Worm (Caenorhabditis elegans) whole organism, L1 larva: ENCODE results near the gene frpr-6.

Source experiments
- C16A3.4 ChIP-seq: fragments of 150-350 bp; optimal IDR thresholded peaks from 2 replicates; lab custom pipeline; 2014; ENCODE audit warnings: missing biosample characterization, missing genetic modification characterization
- Y116A8C.19 ChIP-seq: sonication (generic microtip); optimal IDR thresholded peaks from 2 replicates; lab custom pipeline; 2016; ENCODE audit warnings: missing compliant biosample characterization, missing genetic modification characterization, borderline replicate concordance
- alr-1 ChIP-seq: fragments of 200-800 bp; sonication (Bioruptor generic); optimal IDR thresholded peaks from 2 replicates; lab custom pipeline; 2018; ENCODE audit warnings: borderline replicate concordance, mild to moderate bottlenecking, missing genetic modification characterization, missing compliant biosample characterization
- ama-1 ChIP-seq: fragments of 150-350 bp; optimal IDR thresholded peaks from 2 replicates; lab custom pipeline; 2014
- ceh-82 ChIP-seq, 3 experiments: fragments of 150-350 bp in 1 of 3; sonication (generic microtip) in 2 of 3; optimal IDR thresholded peaks; 2 replicates each; lab custom pipeline; 2014 to 2017; ENCODE audit warnings: missing biosample characterization in 3 of 3, missing genetic modification characterization in 3 of 3
- ceh-88 ChIP-seq: fragments of 200-800 bp; sonication (Bioruptor generic); IDR thresholded peaks from 2 replicates; pipeline ENCODE4 v1.3.6; 2022; ENCODE audit warnings: missing genetic modification characterization, missing compliant biosample characterization
- ceh-90 ChIP-seq: sonication (generic microtip); optimal IDR thresholded peaks from 2 replicates; lab custom pipeline; 2016; ENCODE audit warnings: missing genetic modification characterization, missing compliant biosample characterization
- dpl-1 ChIP-seq, 3 experiments: fragments of 150-350 bp in 2 of 3; sonication (generic microtip) in 1 of 3; optimal IDR thresholded peaks; 2 replicates each; lab custom pipeline; 2014 to 2017; ENCODE audit warnings: missing biosample characterization in 3 of 3, missing genetic modification characterization in 3 of 3, missing genetic modification reagents in 3 of 3
- egl-27 ChIP-seq, 2 experiments: fragments of 150-350 bp in 1 of 2; sonication (generic microtip); optimal IDR thresholded peaks; 3 replicates each; lab custom pipeline; 2017 to 2018; ENCODE audit warnings: missing biosample characterization in 2 of 2, missing genetic modification characterization in 2 of 2, missing genetic modification reagents in 2 of 2
- elt-2 ChIP-seq: sonication (generic microtip); optimal IDR thresholded peaks from 2 replicates; lab custom pipeline; 2016; ENCODE audit warnings: missing genetic modification characterization, mild to moderate bottlenecking, inconsistent platforms, missing compliant biosample characterization, missing genetic modification reagents
- fkh-4 ChIP-seq: sonication (generic microtip); optimal IDR thresholded peaks from 2 replicates; lab custom pipeline; 2016; ENCODE audit warnings: missing compliant biosample characterization, missing genetic modification characterization, borderline replicate concordance
- fkh-8 ChIP-seq: sonication (generic microtip); optimal IDR thresholded peaks from 2 replicates; lab custom pipeline; 2016; ENCODE audit warnings: mild to moderate bottlenecking, missing genetic modification characterization, missing compliant biosample characterization
- fos-1 ChIP-seq: fragments of 150-350 bp; optimal IDR thresholded peaks from 2 replicates; lab custom pipeline; 2014; ENCODE audit warnings: missing biosample characterization, missing genetic modification characterization
- hlh-17 ChIP-seq: fragments of 200-800 bp; sonication (Bioruptor generic); optimal IDR thresholded peaks from 2 replicates; lab custom pipeline; 2018; ENCODE audit warnings: missing genetic modification characterization, mild to moderate bottlenecking, missing compliant biosample characterization, moderate library complexity, borderline replicate concordance
- hlh-4 ChIP-seq: sonication (generic microtip); optimal IDR thresholded peaks from 2 replicates; lab custom pipeline; 2016; ENCODE audit warnings: mild to moderate bottlenecking, missing genetic modification characterization, missing compliant biosample characterization
- irx-1 ChIP-seq: sonication (generic microtip); optimal IDR thresholded peaks from 2 replicates; lab custom pipeline; 2016; ENCODE audit warnings: missing genetic modification characterization, missing compliant biosample characterization
- isw-1 ChIP-seq: fragments of 200-800 bp; sonication (Bioruptor generic); IDR thresholded peaks from 2 replicates; pipeline ENCODE4 v1.3.6; 2022; ENCODE audit warnings: missing genetic modification characterization, missing compliant biosample characterization
- jun-1 ChIP-seq: fragments of 150-350 bp; optimal IDR thresholded peaks from 2 replicates; lab custom pipeline; 2014; ENCODE audit warnings: missing biosample characterization, missing genetic modification reagents, missing genetic modification characterization
- lin-13 ChIP-seq: fragments of 150-350 bp; optimal IDR thresholded peaks from 2 replicates; lab custom pipeline; 2014; ENCODE audit warnings: missing biosample characterization, missing genetic modification reagents, missing genetic modification characterization
- lin-35 ChIP-seq, 2 experiments: fragments of 150-350 bp; optimal IDR thresholded peaks; 2 replicates each; lab custom pipeline; 2014; ENCODE audit warnings: missing biosample characterization in 2 of 2, missing genetic modification characterization in 2 of 2, missing genetic modification reagents in 2 of 2
- lir-3 ChIP-seq: sonication (generic microtip); optimal IDR thresholded peaks from 2 replicates; lab custom pipeline; 2016; ENCODE audit warnings: mild to moderate bottlenecking, missing genetic modification characterization, moderate library complexity, missing compliant biosample characterization; ENCODE audit not compliant: poor library complexity
- lsy-2 ChIP-seq, 2 experiments: fragments of 150-350 bp; optimal IDR thresholded peaks; 2 replicates each; lab custom pipeline; 2014; ENCODE audit warnings: missing biosample characterization in 2 of 2, missing genetic modification characterization in 2 of 2
- mab-9 ChIP-seq: fragments of 200-800 bp; sonication (Bioruptor generic); IDR thresholded peaks from 2 replicates; pipeline ENCODE4 v1.3.6; 2022; ENCODE audit warnings: missing genetic modification reagents, missing genetic modification characterization, missing compliant biosample characterization
- mdl-1 ChIP-seq, 2 experiments: fragments of 150-350 bp; optimal IDR thresholded peaks; 2 replicates each; lab custom pipeline; 2014 to 2017; ENCODE audit warnings: missing biosample characterization in 2 of 2, missing genetic modification characterization in 2 of 2, inconsistent platforms in 1 of 2
- mef-2 ChIP-seq: fragments of 150-350 bp; optimal IDR thresholded peaks from 2 replicates; lab custom pipeline; 2014; ENCODE audit warnings: missing biosample characterization, missing genetic modification characterization
- mep-1 ChIP-seq: fragments of 150-350 bp; optimal IDR thresholded peaks from 2 replicates; lab custom pipeline; 2014; ENCODE audit warnings: missing biosample characterization, missing genetic modification characterization
- nhr-11 ChIP-seq: fragments of 150-350 bp; optimal IDR thresholded peaks from 2 replicates; lab custom pipeline; 2014; ENCODE audit warnings: missing biosample characterization, missing genetic modification characterization
- nhr-19 ChIP-seq: fragments of 200-800 bp; sonication (Bioruptor generic); conservative IDR thresholded peaks from 2 replicates; pipeline ENCODE4 v1.3.6; 2022; ENCODE audit warnings: missing genetic modification characterization, missing compliant biosample characterization
- nhr-28 ChIP-seq: fragments of 150-350 bp; optimal IDR thresholded peaks from 2 replicates; lab custom pipeline; 2014; ENCODE audit warnings: missing biosample characterization, missing genetic modification characterization
- nhr-47 ChIP-seq: sonication (generic microtip); optimal IDR thresholded peaks from 2 replicates; lab custom pipeline; 2016; ENCODE audit warnings: mild to moderate bottlenecking, missing genetic modification characterization, moderate library complexity, missing compliant biosample characterization
- nhr-71 ChIP-seq: sonication (generic microtip); optimal IDR thresholded peaks from 2 replicates; lab custom pipeline; 2016; ENCODE audit warnings: mild to moderate bottlenecking, missing genetic modification characterization, moderate library complexity, missing compliant biosample characterization
- nhr-84 ChIP-seq: sonication (generic microtip); optimal IDR thresholded peaks from 2 replicates; lab custom pipeline; 2017; ENCODE audit warnings: missing biosample characterization, missing genetic modification characterization
- pag-3 ChIP-seq: sonication (generic microtip); optimal IDR thresholded peaks from 2 replicates; lab custom pipeline; 2017; ENCODE audit warnings: missing genetic modification characterization, mild to moderate bottlenecking, missing compliant biosample characterization, antibody characterized with exemption, borderline replicate concordance; ENCODE audit not compliant: insufficient read depth
- pax-3 ChIP-seq: fragments of 200-800 bp; sonication (Bioruptor generic); optimal IDR thresholded peaks from 2 replicates; lab custom pipeline; 2018; ENCODE audit warnings: mild to moderate bottlenecking, missing genetic modification characterization, moderate library complexity, missing compliant biosample characterization
- rnt-1 ChIP-seq: sonication (generic microtip); optimal IDR thresholded peaks from 2 replicates; lab custom pipeline; 2016; ENCODE audit warnings: mild to moderate bottlenecking, missing genetic modification characterization, moderate library complexity, missing compliant biosample characterization
- skn-1 ChIP-seq: fragments of 150-350 bp; optimal IDR thresholded peaks from 2 replicates; lab custom pipeline; 2014; ENCODE audit warnings: missing biosample characterization, missing genetic modification characterization
- snpc-4 ChIP-seq: fragments of 150-350 bp; optimal IDR thresholded peaks from 2 replicates; lab custom pipeline; 2014; ENCODE audit warnings: missing biosample characterization, missing genetic modification characterization
- sup-37 ChIP-seq: fragments of 200-800 bp; sonication (Bioruptor generic); optimal IDR thresholded peaks from 2 replicates; lab custom pipeline; 2018; ENCODE audit warnings: mild to moderate bottlenecking, missing genetic modification characterization, missing compliant biosample characterization
- swsn-7 ChIP-seq: sonication (generic microtip); optimal IDR thresholded peaks from 2 replicates; lab custom pipeline; 2016; ENCODE audit warnings: missing genetic modification characterization, missing compliant biosample characterization
- tbx-2 ChIP-seq: sonication (generic microtip); optimal IDR thresholded peaks from 2 replicates; lab custom pipeline; 2016; ENCODE audit warnings: missing genetic modification characterization, missing compliant biosample characterization
- unc-30 ChIP-seq: sonication (generic microtip); optimal IDR thresholded peaks from 2 replicates; lab custom pipeline; 2017; ENCODE audit warnings: missing biosample characterization, missing genetic modification characterization
- vab-15 ChIP-seq: sonication (generic microtip); optimal IDR thresholded peaks from 2 replicates; lab custom pipeline; 2017; ENCODE audit warnings: missing genotype, mild to moderate bottlenecking, missing genetic modification characterization, missing compliant biosample characterization
- zag-1 ChIP-seq: fragments of 150-350 bp; optimal IDR thresholded peaks from 2 replicates; lab custom pipeline; 2014; ENCODE audit warnings: missing biosample characterization, missing genetic modification characterization
- zip-4 ChIP-seq: fragments of 200-800 bp; sonication (Bioruptor generic); optimal IDR thresholded peaks from 2 replicates; lab custom pipeline; 2018; ENCODE audit warnings: mild to moderate bottlenecking, missing genetic modification characterization, moderate library complexity, missing compliant biosample characterization
- ztf-4 ChIP-seq: fragments of 150-350 bp; optimal IDR thresholded peaks from 2 replicates; lab custom pipeline; 2014; ENCODE audit warnings: missing biosample characterization, missing genetic modification characterization

The frpr-6 gene

DNA sequence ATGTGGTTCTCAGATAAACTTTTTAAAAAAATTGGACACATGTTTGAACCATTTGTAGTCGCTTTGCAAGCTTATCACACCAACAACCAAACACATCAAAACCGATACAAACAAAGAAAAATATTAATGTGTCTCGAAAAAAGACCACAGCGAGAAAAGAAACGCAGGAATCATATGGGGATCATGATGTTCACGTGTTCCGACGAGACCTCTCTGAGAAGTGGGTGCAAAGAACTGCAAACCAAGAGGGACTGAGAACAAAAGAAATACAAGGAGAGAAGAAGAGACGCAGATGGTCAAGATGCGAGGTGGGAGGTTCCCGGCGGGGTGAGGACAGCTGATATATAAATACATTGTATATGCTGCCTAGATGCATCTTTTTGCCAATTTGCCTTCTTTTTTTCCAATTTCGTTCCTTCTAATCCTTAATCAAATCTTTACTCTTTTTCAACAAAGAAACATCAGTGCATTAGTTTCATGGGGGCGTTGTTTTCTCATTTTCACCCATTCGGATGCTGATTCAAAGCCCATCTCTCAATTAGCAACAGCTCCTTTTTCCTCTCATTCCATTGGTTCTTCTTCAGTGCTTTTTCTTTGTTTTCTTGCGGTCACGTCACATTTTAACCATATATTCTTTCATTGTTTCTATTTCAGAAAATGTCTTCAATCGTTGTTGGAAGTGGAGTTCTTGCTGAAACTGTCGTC lies 5.2 kb downstream of the frpr-6 start, which contains the start of gene F21C10.10 (continued):
- TF ChIP-seq zag-1 (tag; lab: Kevin White, UChicago) (no peak), fkh-4 (no peak), nhr-84 (no peak), C16A3.4 (tag; lab: Kevin White, UChicago) (peak; percentile 75), skn-1 (tag; lab: Kevin White, UChicago) (peak; percentile 77), ceh-90 (tag; lab: Kevin White, UChicago) (no peak), mef-2 (no peak), mep-1 (tag; lab: Kevin White, UChicago) (peak; percentile 87), ztf-4 (tag; lab: Kevin White, UChicago) (peak; percentile 65), irx-1 (peak; percentile 69), tbx-2 (peak; percentile 86), fkh-8 (tag; lab: Kevin White, UChicago) (no peak), lsy-2 (tag; optimal IDR thresholded peaks at IDR 0.05; lab: Kevin White, UChicago) (peak; percentile 70 to 74), nhr-28 (no peak), fos-1 (tag; lab: Kevin White, UChicago) (no peak), mab-9 (GFP tag; lab: Robert Waterston, UW) (0 out of 2 replicates have a peak, but pooled peaks have one; percentile 7), lin-13 (peak; percentile 59), mdl-1 (tag; optimal IDR thresholded peaks at IDR 0.05; lab: Kevin White, UChicago) (peak in 1 of 2 experiments; percentile 98), nhr-19 (peak; percentile 96), sup-37 (GFP tag; lab: Kevin White, UChicago) (peak; percentile 8), jun-1 (tag; lab: Kevin White, UChicago) (peak; percentile 41), zip-4 (GFP tag; lab: Kevin White, UChicago) (no peak), Y116A8C.19 (no peak)
- TF ChIP-seq, all 84 proteins: peak for 39

DNA sequence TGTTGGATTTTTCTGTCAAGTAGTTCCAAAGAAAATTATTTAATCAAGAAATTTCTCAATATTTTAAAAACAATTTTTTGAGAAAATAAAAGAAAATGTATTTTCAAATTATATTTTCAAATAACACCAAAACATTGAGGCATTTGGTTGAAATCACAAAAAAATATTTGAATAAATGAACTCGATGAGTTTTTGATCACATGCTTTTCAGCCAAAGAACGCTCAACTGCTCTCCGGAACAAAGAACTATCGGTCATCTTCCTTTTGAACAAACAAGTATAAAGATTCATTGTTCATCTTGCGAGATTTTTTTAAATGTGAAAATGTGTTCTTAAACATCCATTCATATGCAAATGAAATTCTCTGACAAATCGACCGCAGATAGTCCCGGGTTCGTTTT lies 6.0 kb downstream of the frpr-6 start:
- TF ChIP-seq alr-1 (tag; lab: Kevin White, UChicago) (no peak), nhr-19 (peak; percentile 80), pag-3 (tag; lab: Kevin White, UChicago) (no peak), skn-1 (tag; lab: Kevin White, UChicago) (peak; percentile 20), lin-35 (GFP tag; optimal IDR thresholded peaks at IDR 0.05; lab: Kevin White, UChicago) (peak in 1 of 2 experiments; percentile 14)

DNA sequence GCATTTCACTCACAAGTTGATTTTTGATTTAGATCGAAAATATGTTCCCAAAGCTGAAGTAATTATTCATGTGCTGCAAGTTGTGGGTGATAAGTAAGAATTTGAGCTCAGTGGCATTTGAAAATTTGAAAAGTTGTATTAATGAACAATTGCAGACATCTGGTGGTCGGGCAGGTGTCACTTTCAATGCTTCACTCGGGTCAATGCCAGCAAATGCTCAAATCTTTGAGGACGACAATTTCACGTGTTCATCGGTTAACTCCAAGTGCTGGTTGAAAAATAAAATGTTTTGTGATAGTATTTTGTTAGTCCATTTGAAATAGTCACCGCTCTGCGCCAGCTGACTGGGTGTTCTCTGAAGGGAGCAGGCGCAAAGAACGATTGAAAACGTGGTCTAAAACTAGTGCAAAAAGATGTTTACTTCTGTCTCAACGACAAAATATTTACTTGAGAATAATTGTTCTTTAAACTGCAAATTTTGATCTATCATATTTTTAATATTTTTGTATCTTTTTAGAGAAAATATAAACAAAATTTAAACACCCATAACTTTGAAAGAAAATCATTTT lies 6.8 kb downstream of the frpr-6 start:
- no peak for TF ChIP-seq zag-1 (tag; lab: Kevin White, UChicago)
- no peak for TF ChIP-seq nhr-11 (tag; lab: Kevin White, UChicago)
- no peak for TF ChIP-seq hlh-4 (tag; lab: Kevin White, UChicago)
- no peak for TF ChIP-seq vab-15 (tag; lab: Kevin White, UChicago)
- no peak for TF ChIP-seq hlh-17
- peak; percentile 28 for TF ChIP-seq pax-3 (tag; lab: Kevin White, UChicago)
- TF ChIP-seq C16A3.4 (tag; lab: Kevin White, UChicago), result peak; percentile 54
- no peak for TF ChIP-seq nhr-84
- no peak for TF ChIP-seq unc-30 (tag; lab: Kevin White, UChicago)
- no peak for TF ChIP-seq lin-13
- peak; percentile 50; the same call in 1 of the 2 replicates for TF ChIP-seq ceh-88 (GFP tag; lab: Robert Waterston, UW)
- TF ChIP-seq snpc-4, result no peak
- peak; percentile 93 for TF ChIP-seq nhr-71 (tag; lab: Kevin White, UChicago)
- peak; percentile 67 for TF ChIP-seq nhr-47 (tag; lab: Kevin White, UChicago)
- TF ChIP-seq ceh-82 (tag; optimal IDR thresholded peaks at IDR 0.05; lab: Kevin White, UChicago), result no peak
- TF ChIP-seq dpl-1 (GFP tag; optimal IDR thresholded peaks at IDR 0.05; lab: Kevin White, UChicago), result peak in 2 of 3 experiments; percentile 17 to 31
- TF ChIP-seq ama-1 (lab: Kevin White, UChicago), result peak; percentile 26
- TF ChIP-seq swsn-7 (tag; lab: Kevin White, UChicago), result peak; percentile 62
- TF ChIP-seq tbx-2, result peak; percentile 77
- TF ChIP-seq rnt-1 (tag; lab: Kevin White, UChicago), result peak; percentile 68
- peak; percentile 59 to 64 for TF ChIP-seq lsy-2 (tag; optimal IDR thresholded peaks at IDR 0.05; lab: Kevin White, UChicago)
- TF ChIP-seq egl-27 (tag; optimal IDR thresholded peaks at IDR 0.05; lab: Kevin White, UChicago), result no peak
- TF ChIP-seq zip-4 (GFP tag; lab: Kevin White, UChicago), result no peak
- TF ChIP-seq pag-3 (tag; lab: Kevin White, UChicago), result peak; percentile 47
- no peak for TF ChIP-seq isw-1 (GFP tag; lab: Robert Waterston, UW)
- peak; percentile 59 for TF ChIP-seq lir-3 (tag; lab: Kevin White, UChicago)
- TF ChIP-seq elt-2 (tag; lab: Kevin White, UChicago), result peak; percentile 82
- TF ChIP-seq skn-1 (tag; lab: Kevin White, UChicago), result peak; percentile 56
